Worm (Caenorhabditis elegans) whole organism, late embryonic: ENCODE results near the gene F27D9.13.

Experiments
- K02D7.2 ChIP-seq: sonication (generic microtip); optimal IDR thresholded peaks from 2 replicates; lab custom pipeline; 2017; ENCODE audit warnings: mild to moderate bottlenecking, missing genetic modification characterization, missing compliant biosample characterization
- che-1 ChIP-seq: sonication (generic microtip); optimal IDR thresholded peaks from 2 replicates; lab custom pipeline; 2016; ENCODE audit warnings: mild to moderate bottlenecking, missing genetic modification characterization, missing compliant biosample characterization
- fkh-10 ChIP-seq: fragments of 150-350 bp; optimal IDR thresholded peaks from 2 replicates; lab custom pipeline; 2014; ENCODE audit warnings: missing biosample characterization, missing genetic modification reagents, missing genetic modification characterization
- hlh-15 ChIP-seq: sonication (generic microtip); optimal IDR thresholded peaks from 2 replicates; lab custom pipeline; 2016; ENCODE audit warnings: missing genetic modification characterization, missing compliant biosample characterization
- lim-6 ChIP-seq: sonication (generic microtip); optimal IDR thresholded peaks from 2 replicates; lab custom pipeline; 2016; ENCODE audit warnings: missing genetic modification characterization, missing compliant biosample characterization
- pha-4 ChIP-seq: fragments of 150-350 bp; optimal IDR thresholded peaks from 2 replicates; lab custom pipeline; 2018; ENCODE audit warnings: missing biosample characterization, missing genetic modification reagents, missing genetic modification characterization

- TF ChIP-seq fkh-10 (GFP tag; lab: Kevin White, UChicago) (no peak), K02D7.2 (no peak), pha-4 (tag; lab: Kevin White, UChicago) (no peak), lim-6 (tag; lab: Kevin White, UChicago) (no peak), che-1 (no peak), hlh-15 (tag; lab: Kevin White, UChicago) (no peak)
Observed at ce11 chrX:7672693-7673092, 5.4 kb upstream of the F27D9.13 start, which contains the start of gene F27D9.2.
